Fruit fly (Drosophila melanogaster) Kc167 (cell line): Measurements from ENCODE around the gene CG42876.

Source experiments
- Myc ChIP-seq: fragments of >200 bp; optimal IDR thresholded peaks from 2 replicates; lab custom pipeline; 2017; ENCODE audit warnings: missing external identifiers
- Sin3A ChIP-seq: fragments of >200 bp; optimal IDR thresholded peaks from 2 replicates; lab custom pipeline; 2018; ENCODE audit warnings: missing external identifiers
- h ChIP-seq: fragments of >200 bp; optimal IDR thresholded peaks from 3 replicates; lab custom pipeline; 2018; ENCODE audit warnings: missing external identifiers
- insv ChIP-seq: fragments of >200 bp; optimal IDR thresholded peaks from 3 replicates; lab custom pipeline; 2018; ENCODE audit warnings: missing external identifiers
- psq ChIP-seq: fragments of >200 bp; optimal IDR thresholded peaks from 2 replicates; lab custom pipeline; 2017; ENCODE audit warnings: missing external identifiers
- ttk ChIP-seq: sonication (Bioruptor generic); optimal IDR thresholded peaks from 2 replicates; lab custom pipeline; 2017; ENCODE audit warnings: missing external identifiers

Gene CG42876

DNA sequence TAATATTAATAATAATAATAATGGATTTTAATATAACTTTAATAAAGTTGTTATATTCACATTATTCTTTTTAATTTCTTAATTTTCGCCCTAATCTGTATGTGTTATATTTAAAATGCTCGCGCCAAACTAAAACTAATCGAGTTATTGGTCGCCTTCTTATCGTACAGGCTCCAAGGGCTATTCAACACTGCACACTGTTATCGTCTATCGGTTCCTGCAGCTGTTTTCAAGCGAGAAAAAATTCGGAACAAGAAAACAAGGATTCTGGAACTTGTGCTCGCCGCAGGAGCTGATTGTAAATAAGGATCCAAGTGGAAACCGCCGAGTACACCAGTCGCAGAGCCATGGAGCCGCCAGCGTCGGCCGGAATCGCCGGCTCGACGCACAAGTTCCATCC lies 47.9 kb downstream of the CG42876 start, which contains the start of gene CG3793:
Gene CG3793 (plus strand): TSS at position 192 of the 400 bp plus-strand sequence.
- TF ChIP-seq Myc (lab: Kevin White, UChicago) (no peak), h (lab: Kevin White, UChicago) (no peak), insv (lab: Kevin White, UChicago) (no peak), Sin3A (no peak), psq (no peak), ttk (lab: Kevin White, UChicago) (no peak)

DNA sequence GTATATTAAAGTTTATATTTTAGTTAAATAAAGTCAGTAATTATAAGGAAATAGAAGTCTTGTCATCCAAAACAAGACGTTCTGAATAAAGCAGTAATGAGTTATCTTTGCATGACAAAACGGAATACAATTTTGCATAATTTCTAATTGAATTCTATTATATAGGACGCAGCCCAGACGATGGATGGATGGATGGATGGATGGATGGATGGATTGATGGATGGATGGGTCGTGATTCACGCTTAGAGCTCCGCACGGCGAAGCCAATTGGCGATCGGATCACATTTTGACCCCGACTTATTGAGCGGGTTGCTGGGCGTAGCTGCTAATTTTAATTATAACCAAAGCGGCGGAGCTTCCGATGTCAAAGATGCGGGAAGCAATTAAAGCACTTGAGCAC lies 48.5 kb downstream of the CG42876 start:
- no peak for TF ChIP-seq h (lab: Kevin White, UChicago)
- no peak for TF ChIP-seq Myc (lab: Kevin White, UChicago)
- no peak for TF ChIP-seq Sin3A

DNA sequence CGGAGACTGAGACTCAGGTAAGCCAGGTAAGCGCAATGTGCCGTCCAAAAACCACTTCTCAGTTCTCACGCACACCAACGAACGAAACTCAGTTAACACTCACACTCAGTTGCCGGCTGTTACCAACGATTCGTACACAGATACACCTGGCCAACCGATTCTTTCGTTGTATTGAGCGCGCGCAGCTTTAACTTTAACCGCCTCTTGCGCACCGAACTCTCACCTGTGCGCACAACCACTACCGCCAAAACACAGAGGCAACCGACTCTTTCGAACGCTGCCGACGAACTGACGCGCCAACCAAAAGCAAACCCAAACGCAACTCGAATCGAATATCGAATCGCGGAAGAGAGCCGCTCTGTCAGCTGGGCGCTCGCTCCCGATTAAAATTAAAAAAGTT lies 49.5 kb downstream of the CG42876 start, which contains the start of gene Gli:
Gene Gli (minus strand): TSS at position 293 of the 400 bp plus-strand sequence.
- no peak for TF ChIP-seq Sin3A
- TF ChIP-seq Myc (lab: Kevin White, UChicago), result no peak
- no peak for TF ChIP-seq ttk (lab: Kevin White, UChicago)
- no peak for TF ChIP-seq psq
- TF ChIP-seq h (lab: Kevin White, UChicago), result no peak
- TF ChIP-seq insv (lab: Kevin White, UChicago), result no peak

DNA sequence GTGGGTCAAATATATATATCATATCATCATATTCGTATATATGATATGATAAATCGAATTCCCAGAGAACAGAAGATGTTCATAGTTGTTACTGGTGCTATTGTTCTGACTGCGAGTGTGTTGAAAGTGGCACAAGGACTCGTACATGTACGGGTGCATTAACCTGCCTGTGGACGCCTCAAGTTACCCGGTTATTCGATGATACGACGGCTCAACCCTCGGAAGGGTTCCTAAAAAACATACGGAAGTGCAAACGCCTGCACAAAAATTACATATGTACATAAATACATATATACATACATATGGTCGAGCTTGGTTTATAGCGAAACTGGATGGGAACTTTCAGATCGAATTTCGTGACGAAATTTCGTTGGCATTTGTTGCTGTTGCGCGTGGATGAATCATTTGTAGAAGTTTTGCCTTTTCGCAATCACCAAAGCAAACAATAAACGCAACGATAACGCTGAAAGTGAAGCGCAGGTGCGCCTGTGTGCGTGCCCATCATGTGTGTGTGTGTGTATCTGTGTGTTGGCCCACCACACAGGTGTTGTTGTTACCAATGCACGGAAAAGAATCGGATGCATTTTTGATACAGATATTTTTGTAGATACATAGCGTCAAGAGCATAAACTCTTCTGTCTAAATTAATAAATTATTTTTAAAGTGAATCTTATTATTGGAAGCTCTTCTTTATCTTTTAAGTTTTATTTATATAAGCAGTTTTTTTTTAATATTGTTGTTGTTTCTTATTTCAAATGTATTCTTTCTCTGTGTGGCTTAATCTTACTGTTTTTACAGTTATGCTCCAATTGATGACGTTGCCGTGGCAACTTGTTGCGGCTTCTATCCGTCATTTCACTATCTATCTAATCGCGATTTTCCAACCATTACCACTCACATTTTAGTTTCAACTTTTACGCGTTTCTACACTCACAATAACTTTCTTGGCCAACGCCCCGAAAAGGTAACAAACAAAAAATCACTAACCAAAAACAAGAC lies 50.2 kb downstream of the CG42876 start:
- no peak for TF ChIP-seq Sin3A
- no peak for TF ChIP-seq insv (lab: Kevin White, UChicago)
- TF ChIP-seq psq, result no peak
- TF ChIP-seq Myc (lab: Kevin White, UChicago), result no peak
- TF ChIP-seq ttk (lab: Kevin White, UChicago), result no peak
- no peak for TF ChIP-seq h (lab: Kevin White, UChicago)

DNA sequence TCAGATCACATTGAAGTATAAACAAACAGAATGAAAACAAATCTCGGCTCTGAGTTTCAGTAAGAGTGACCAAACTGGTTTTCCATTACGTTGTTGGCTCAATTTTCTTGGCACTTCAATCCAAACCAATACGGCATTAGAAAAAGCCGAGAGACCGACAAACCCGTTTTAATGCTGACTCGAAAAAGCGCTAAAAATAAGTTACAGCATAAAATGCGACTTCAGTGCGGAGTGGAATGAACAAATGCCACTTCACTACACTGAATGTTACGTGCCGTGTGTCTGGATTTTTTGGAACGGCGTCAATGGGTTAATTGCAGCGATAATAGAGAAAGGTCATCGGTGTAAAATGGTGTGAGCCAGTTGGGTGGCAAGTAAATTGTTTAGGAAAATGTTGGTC lies 51.3 kb downstream of the CG42876 start:
- no peak for TF ChIP-seq Myc (lab: Kevin White, UChicago)
- TF ChIP-seq psq, result no peak
- TF ChIP-seq ttk (lab: Kevin White, UChicago), result no peak
- no peak for TF ChIP-seq h (lab: Kevin White, UChicago)
- no peak for TF ChIP-seq Sin3A
- no peak for TF ChIP-seq insv (lab: Kevin White, UChicago)
